Worm (Caenorhabditis elegans) whole organism, late embryonic: ENCODE data around the gene F08F8.9.
A peak's percentile ranks its signal among the peaks of the same experiment; 100 is the strongest.

Experiments used
- C08G9.2 ChIP-seq: sonication (generic microtip); optimal IDR thresholded peaks from 2 replicates; lab custom pipeline; 2016; ENCODE audit warnings: mild to moderate bottlenecking, missing genetic modification characterization, moderate library complexity, missing compliant biosample characterization
- C38D4.7 ChIP-seq: fragments of 200-800 bp; sonication (Bioruptor generic); optimal IDR thresholded peaks from 2 replicates; lab custom pipeline; 2018; ENCODE audit warnings: mild to moderate bottlenecking, missing genetic modification characterization, moderate library complexity, missing compliant biosample characterization
- Y22D7AL.16 ChIP-seq: sonication (generic microtip); optimal IDR thresholded peaks from 2 replicates; lab custom pipeline; 2016; ENCODE audit warnings: missing genetic modification characterization, missing compliant biosample characterization
- ceh-14 ChIP-seq: sonication (generic microtip); optimal IDR thresholded peaks from 2 replicates; lab custom pipeline; 2016; ENCODE audit warnings: missing genotype, missing genetic modification characterization, missing compliant biosample characterization
- ceh-18 ChIP-seq: sonication (generic microtip); optimal IDR thresholded peaks from 2 replicates; lab custom pipeline; 2016; ENCODE audit warnings: missing genetic modification characterization, missing compliant biosample characterization
- ceh-19 ChIP-seq: fragments of 200-800 bp; sonication (Bioruptor generic); optimal IDR thresholded peaks from 2 replicates; lab custom pipeline; 2018; ENCODE audit warnings: mild to moderate bottlenecking, missing genetic modification characterization, missing compliant biosample characterization
- ceh-22 ChIP-seq: sonication (generic microtip); optimal IDR thresholded peaks from 2 replicates; lab custom pipeline; 2017; ENCODE audit warnings: missing biosample characterization, missing genetic modification characterization
- ceh-24 ChIP-seq: sonication (generic microtip); optimal IDR thresholded peaks from 2 replicates; lab custom pipeline; 2016; ENCODE audit warnings: mild to moderate bottlenecking, missing genetic modification characterization, missing compliant biosample characterization
- ceh-30 ChIP-seq: fragments of 150-350 bp; optimal IDR thresholded peaks from 2 replicates; lab custom pipeline; 2014; ENCODE audit warnings: missing biosample characterization, missing genetic modification characterization
- ceh-31 ChIP-seq: sonication (generic microtip); optimal IDR thresholded peaks from 2 replicates; lab custom pipeline; 2016; ENCODE audit warnings: missing genetic modification characterization, missing compliant biosample characterization
- ceh-34 ChIP-seq: sonication (generic microtip); optimal IDR thresholded peaks from 2 replicates; lab custom pipeline; 2016; ENCODE audit warnings: mild to moderate bottlenecking, missing genetic modification characterization, missing compliant biosample characterization
- ceh-6 ChIP-seq: fragments of 200-800 bp; sonication (Bioruptor generic); optimal IDR thresholded peaks from 2 replicates; lab custom pipeline; 2018; ENCODE audit warnings: mild to moderate bottlenecking, missing genetic modification characterization, missing compliant biosample characterization
- dmd-4 ChIP-seq: sonication (generic microtip); optimal IDR thresholded peaks from 2 replicates; lab custom pipeline; 2016; ENCODE audit warnings: borderline replicate concordance, missing genetic modification characterization, missing compliant biosample characterization
- dve-1 ChIP-seq: sonication (generic microtip); optimal IDR thresholded peaks from 2 replicates; lab custom pipeline; 2017; ENCODE audit warnings: antibody characterized with exemption, mild to moderate bottlenecking, missing genetic modification characterization, missing compliant biosample characterization
- elt-2 ChIP-seq: sonication (generic microtip); optimal IDR thresholded peaks from 2 replicates; lab custom pipeline; 2016; ENCODE audit warnings: missing genetic modification reagents, missing genetic modification characterization, missing compliant biosample characterization
- elt-4 ChIP-seq: sonication (generic microtip); optimal IDR thresholded peaks from 2 replicates; lab custom pipeline; 2016; ENCODE audit warnings: missing genetic modification characterization, missing compliant biosample characterization
- fax-1 ChIP-seq: sonication (generic microtip); optimal IDR thresholded peaks from 2 replicates; lab custom pipeline; 2016; ENCODE audit warnings: missing genotype, missing genetic modification characterization, missing compliant biosample characterization
- gmeb-2 ChIP-seq: sonication (generic microtip); optimal IDR thresholded peaks from 2 replicates; lab custom pipeline; 2016; ENCODE audit warnings: missing genetic modification characterization, inconsistent platforms, missing compliant biosample characterization
- hlh-8 ChIP-seq: sonication (generic microtip); optimal IDR thresholded peaks from 2 replicates; lab custom pipeline; 2016; ENCODE audit warnings: missing genotype, missing genetic modification characterization, missing compliant biosample characterization
- lim-6 ChIP-seq: sonication (generic microtip); optimal IDR thresholded peaks from 2 replicates; lab custom pipeline; 2016; ENCODE audit warnings: missing genetic modification characterization, missing compliant biosample characterization
- madf-2 ChIP-seq: sonication (generic microtip); optimal IDR thresholded peaks from 2 replicates; lab custom pipeline; 2017; ENCODE audit warnings: missing genetic modification characterization, missing compliant biosample characterization
- mec-3 ChIP-seq: sonication (generic microtip); optimal IDR thresholded peaks from 2 replicates; lab custom pipeline; 2016; ENCODE audit warnings: borderline replicate concordance, missing genetic modification characterization, missing compliant biosample characterization
- nfya-1 ChIP-seq: sonication (generic microtip); optimal IDR thresholded peaks from 2 replicates; lab custom pipeline; 2017; ENCODE audit warnings: missing genetic modification characterization, mild to moderate bottlenecking, missing compliant biosample characterization, antibody characterized with exemption, moderate library complexity
- npax-4 ChIP-seq: sonication (generic microtip); optimal IDR thresholded peaks from 2 replicates; lab custom pipeline; 2016; ENCODE audit warnings: missing genetic modification characterization, missing compliant biosample characterization
- pat-9 ChIP-seq: fragments of 200-800 bp; sonication (Bioruptor generic); optimal IDR thresholded peaks from 2 replicates; lab custom pipeline; 2018; ENCODE audit warnings: mild to moderate bottlenecking, missing genetic modification characterization, moderate library complexity, missing compliant biosample characterization
- pax-1 ChIP-seq: fragments of 150-350 bp; optimal IDR thresholded peaks from 2 replicates; lab custom pipeline; 2014; ENCODE audit warnings: missing biosample characterization, missing genetic modification characterization
- pha-2 ChIP-seq: sonication (generic microtip); optimal IDR thresholded peaks from 2 replicates; lab custom pipeline; 2017; ENCODE audit warnings: mild to moderate bottlenecking, missing genetic modification characterization, missing compliant biosample characterization
- pha-4 ChIP-seq: fragments of 150-350 bp; optimal IDR thresholded peaks from 2 replicates; lab custom pipeline; 2018; ENCODE audit warnings: missing biosample characterization, missing genetic modification reagents, missing genetic modification characterization
- pqm-1 ChIP-seq: sonication (generic microtip); optimal IDR thresholded peaks from 2 replicates; lab custom pipeline; 2016; ENCODE audit warnings: missing genetic modification characterization, missing compliant biosample characterization
- pros-1 ChIP-seq: fragments of 150-350 bp; optimal IDR thresholded peaks from 2 replicates; lab custom pipeline; 2014; ENCODE audit warnings: missing biosample characterization, missing genetic modification reagents, missing genetic modification characterization
- sdc-2 ChIP-seq: sonication (generic microtip); optimal IDR thresholded peaks from 2 replicates; lab custom pipeline; 2016; ENCODE audit warnings: missing genotype, missing genetic modification characterization, missing compliant biosample characterization
- sox-2 ChIP-seq: fragments of 200-800 bp; sonication (Bioruptor generic); IDR thresholded peaks from 2 replicates; pipeline ENCODE4 v1.3.6; 2022; ENCODE audit warnings: missing genetic modification reagents, missing genetic modification characterization, missing compliant biosample characterization
- syd-9 ChIP-seq: sonication (generic microtip); optimal IDR thresholded peaks from 2 replicates; lab custom pipeline; 2016; ENCODE audit warnings: mild to moderate bottlenecking, missing genetic modification characterization, moderate library complexity, missing compliant biosample characterization
- tbx-2 ChIP-seq: sonication (generic microtip); optimal IDR thresholded peaks from 2 replicates; lab custom pipeline; 2016; ENCODE audit warnings: missing genetic modification characterization, missing compliant biosample characterization
- ttx-3 ChIP-seq: sonication (generic microtip); optimal IDR thresholded peaks from 2 replicates; lab custom pipeline; 2016; ENCODE audit warnings: missing genetic modification reagents, missing genetic modification characterization, missing compliant biosample characterization
- unc-42 ChIP-seq: sonication (generic microtip); optimal IDR thresholded peaks from 2 replicates; lab custom pipeline; 2016; ENCODE audit warnings: missing genotype, missing genetic modification characterization, missing compliant biosample characterization
- unc-55 ChIP-seq: sonication (generic microtip); optimal IDR thresholded peaks from 2 replicates; lab custom pipeline; 2017; ENCODE audit warnings: missing biosample characterization, missing genetic modification reagents, missing genetic modification characterization
- unc-86 ChIP-seq: sonication (generic microtip); optimal IDR thresholded peaks from 2 replicates; lab custom pipeline; 2016; ENCODE audit warnings: missing genetic modification characterization, missing compliant biosample characterization
- ztf-16 ChIP-seq: sonication (generic microtip); optimal IDR thresholded peaks from 2 replicates; lab custom pipeline; 2017; ENCODE audit warnings: missing genetic modification characterization, missing compliant biosample characterization

Gene F08F8.9

DNA sequence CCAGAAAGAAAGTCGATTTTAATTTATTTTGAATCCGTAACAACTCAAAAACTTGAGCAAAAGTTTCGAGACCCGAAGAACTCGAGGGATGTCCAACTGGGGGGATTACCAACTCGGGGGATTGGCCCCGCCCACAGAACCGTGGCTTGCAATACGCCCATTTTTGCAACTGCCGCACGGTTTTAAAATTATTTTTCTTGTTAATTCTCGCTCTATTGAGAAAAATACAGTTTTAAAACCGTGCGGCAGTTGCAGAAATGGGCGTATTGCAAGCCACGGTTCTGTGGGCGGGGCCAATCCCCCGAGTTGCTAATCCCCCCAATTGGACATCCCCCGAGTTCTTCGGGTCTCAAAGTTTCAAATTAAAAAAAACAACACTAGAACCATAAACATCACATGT lies 32.8 kb upstream of the F08F8.9 start:
- peak; percentile 27 for TF ChIP-seq tbx-2 (tag; lab: Kevin White, UChicago)

- TF ChIP-seq fax-1, result no peak
- TF ChIP-seq elt-4, result no peak
- no peak for TF ChIP-seq pha-2 (tag; lab: Kevin White, UChicago)
- no peak for TF ChIP-seq mec-3 (tag; lab: Kevin White, UChicago)
- no peak for TF ChIP-seq ttx-3 (tag; lab: Kevin White, UChicago)
- no peak for TF ChIP-seq C08G9.2 (tag; lab: Kevin White, UChicago)
- no peak for TF ChIP-seq sox-2
- no peak for TF ChIP-seq tbx-2 (tag; lab: Kevin White, UChicago)
- no peak for TF ChIP-seq syd-9 (tag; lab: Kevin White, UChicago)
- no peak for TF ChIP-seq Y22D7AL.16 (tag; lab: Kevin White, UChicago)
Measured at ce11 chrIII:7385929-7386328, 32.2 kb upstream of the F08F8.9 start, which contains the start of gene trd-1. Gene trd-1 (plus strand): TSS chrIII:7386229.

- TF ChIP-seq lim-6 (tag; lab: Kevin White, UChicago) (no peak), ttx-3 (tag; lab: Kevin White, UChicago) (no peak), pha-4 (tag; lab: Kevin White, UChicago) (no peak), madf-2 (no peak), dve-1 (tag; lab: Kevin White, UChicago) (no peak), sdc-2 (tag; lab: Kevin White, UChicago) (no peak), ztf-16 (tag; lab: Kevin White, UChicago) (no peak), dmd-4 (tag; lab: Kevin White, UChicago) (no peak), ceh-24 (tag; lab: Kevin White, UChicago) (no peak), elt-2 (tag; lab: Kevin White, UChicago) (no peak), pqm-1 (tag; lab: Kevin White, UChicago) (no peak), npax-4 (tag; lab: Kevin White, UChicago) (no peak), hlh-8 (no peak)
Measured at ce11 chrIII:7383733-7384132, 30.0 kb upstream of the F08F8.9 start, which contains the start of gene tbp-1. Gene tbp-1 (plus strand): TSS chrIII:7384033.

ce11 chrIII:7381546-7382171 lies 27.9 kb upstream of the F08F8.9 start, which contains the start of the genes hmg-4 and T20B12.3:
Gene hmg-4 (minus strand): TSS chrIII:7381596.
Gene T20B12.3 (plus strand): TSS chrIII:7382115.
- no peak for TF ChIP-seq ceh-19 (GFP tag; lab: Kevin White, UChicago)
- no peak for TF ChIP-seq C38D4.7 (GFP tag; lab: Kevin White, UChicago)
- no peak for TF ChIP-seq gmeb-2
- TF ChIP-seq ceh-18 (tag; lab: Kevin White, UChicago), result no peak
- no peak for TF ChIP-seq sdc-2 (tag; lab: Kevin White, UChicago)
- TF ChIP-seq ceh-24 (tag; lab: Kevin White, UChicago), result no peak
- TF ChIP-seq syd-9 (tag; lab: Kevin White, UChicago), result no peak
- TF ChIP-seq nfya-1 (tag; lab: Kevin White, UChicago), result peak; percentile 44
- no peak for TF ChIP-seq elt-4
- no peak for TF ChIP-seq ceh-34 (tag; lab: Kevin White, UChicago)
- TF ChIP-seq ceh-30 (tag; lab: Kevin White, UChicago), result no peak
- TF ChIP-seq unc-86, result no peak
- no peak for TF ChIP-seq pros-1 (tag; lab: Kevin White, UChicago)
- TF ChIP-seq ceh-22 (tag; lab: Kevin White, UChicago), result no peak
- TF ChIP-seq ztf-16 (tag; lab: Kevin White, UChicago), result no peak
- TF ChIP-seq pax-1 (tag; lab: Kevin White, UChicago), result no peak
- TF ChIP-seq tbx-2 (tag; lab: Kevin White, UChicago), result no peak
- no peak for TF ChIP-seq unc-55 (GFP tag; lab: Kevin White, UChicago)
- TF ChIP-seq ceh-14, result no peak
- no peak for TF ChIP-seq npax-4 (tag; lab: Kevin White, UChicago)
- peak; percentile 38 for TF ChIP-seq ceh-31 (tag; lab: Kevin White, UChicago)
- TF ChIP-seq pat-9 (tag; lab: Kevin White, UChicago), result no peak
- TF ChIP-seq unc-42, result peak; percentile 16
- no peak for TF ChIP-seq C08G9.2 (tag; lab: Kevin White, UChicago)
- no peak for TF ChIP-seq ceh-6
